Worm (Caenorhabditis elegans) whole organism, young adult: ENCODE measurements around the gene acc-1.
"Not testable (repeated sequence)": the region's sequence is repeated elsewhere in the genome, so short reads cannot be mapped to it uniquely, and the experiment has no call there.

Source experiments
- B0019.2 ChIP-seq: fragments of 200-800 bp; sonication (Bioruptor generic); conservative IDR thresholded peaks from 2 replicates; pipeline ENCODE4 v1.3.6; 2022; ENCODE audit warnings: missing genetic modification reagents, missing genetic modification characterization, missing compliant biosample characterization
- F10E7.11 ChIP-seq: sonication (generic microtip); optimal IDR thresholded peaks from 2 replicates; lab custom pipeline; 2017; ENCODE audit warnings: mild to moderate bottlenecking, missing genetic modification characterization, moderate library complexity, missing compliant biosample characterization
- F22D6.2 ChIP-seq: sonication (generic microtip); optimal IDR thresholded peaks from 2 replicates; lab custom pipeline; 2016; ENCODE audit warnings: mild to moderate bottlenecking, missing genetic modification characterization, missing compliant biosample characterization
- F23B12.7 ChIP-seq: sonication (generic microtip); optimal IDR thresholded peaks from 2 replicates; lab custom pipeline; 2017; ENCODE audit warnings: missing genetic modification characterization, mild to moderate bottlenecking, missing compliant biosample characterization, antibody characterized with exemption, moderate library complexity; ENCODE audit not compliant: insufficient read depth
- F37B4.10 ChIP-seq: fragments of 200-800 bp; sonication (Bioruptor generic); IDR thresholded peaks from 2 replicates; pipeline ENCODE4 v1.3.6; 2022; ENCODE audit warnings: missing genetic modification characterization, missing compliant biosample characterization
- T07F8.4 ChIP-seq: sonication (generic microtip); optimal IDR thresholded peaks from 2 replicates; lab custom pipeline; 2016; ENCODE audit warnings: mild to moderate bottlenecking, missing genetic modification characterization, moderate library complexity, missing compliant biosample characterization
- akir-1 ChIP-seq: fragments of 200-800 bp; sonication (Bioruptor generic); optimal IDR thresholded peaks from 2 replicates; lab custom pipeline; 2018; ENCODE audit warnings: mild to moderate bottlenecking, missing genetic modification characterization, moderate library complexity, missing compliant biosample characterization
- athp-1 ChIP-seq: sonication (generic microtip); optimal IDR thresholded peaks from 2 replicates; lab custom pipeline; 2017; ENCODE audit warnings: mild to moderate bottlenecking, missing genetic modification characterization, missing compliant biosample characterization
- bed-1 ChIP-seq: fragments of 200-800 bp; sonication (Bioruptor generic); IDR thresholded peaks from 2 replicates; pipeline ENCODE4 v1.3.6; 2022; ENCODE audit warnings: missing genetic modification reagents, missing genetic modification characterization, missing compliant biosample characterization
- ccch-3 ChIP-seq: fragments of 200-800 bp; sonication (Bioruptor generic); optimal IDR thresholded peaks from 2 replicates; lab custom pipeline; 2018; ENCODE audit warnings: mild to moderate bottlenecking, missing genetic modification characterization, missing compliant biosample characterization
- ceh-91 ChIP-seq: fragments of 200-800 bp; sonication (Bioruptor generic); IDR thresholded peaks from 2 replicates; pipeline ENCODE4 v1.3.6; 2022; ENCODE audit warnings: missing genetic modification reagents, missing genetic modification characterization, missing compliant biosample characterization
- chd-7 ChIP-seq: sonication (generic microtip); optimal IDR thresholded peaks from 2 replicates; lab custom pipeline; 2016; ENCODE audit warnings: mild to moderate bottlenecking, missing genetic modification characterization, moderate library complexity, missing compliant biosample characterization
- dox-1 ChIP-seq: fragments of 200-800 bp; sonication (Bioruptor generic); IDR thresholded peaks from 2 replicates; pipeline ENCODE4 v1.3.6; 2022; ENCODE audit warnings: missing genetic modification reagents, missing genetic modification characterization, missing compliant biosample characterization
- efl-1 ChIP-seq: fragments of 150-350 bp; optimal IDR thresholded peaks from 2 replicates; lab custom pipeline; 2014; ENCODE audit warnings: missing biosample characterization, missing genetic modification reagents, missing genetic modification characterization
- egl-44 ChIP-seq: fragments of 200-800 bp; sonication (Bioruptor generic); IDR thresholded peaks from 2 replicates; pipeline ENCODE4 v1.3.6; 2022; ENCODE audit warnings: missing genetic modification reagents, missing genetic modification characterization, missing compliant biosample characterization
- ekl-4 ChIP-seq: fragments of 200-800 bp; sonication (Bioruptor generic); IDR thresholded peaks from 2 replicates; pipeline ENCODE4 v1.3.6; 2022; ENCODE audit warnings: missing genetic modification reagents, missing genetic modification characterization, missing compliant biosample characterization
- him-1 ChIP-seq: sonication (generic microtip); optimal IDR thresholded peaks from 2 replicates; lab custom pipeline; 2016; ENCODE audit warnings: missing genotype, missing genetic modification reagents, missing genetic modification characterization, missing compliant biosample characterization
- hlh-12 ChIP-seq: sonication (generic microtip); optimal IDR thresholded peaks from 2 replicates; lab custom pipeline; 2016; ENCODE audit warnings: missing genetic modification characterization, missing compliant biosample characterization
- hlh-26 ChIP-seq: fragments of 200-800 bp; sonication (Bioruptor generic); conservative IDR thresholded peaks from 2 replicates; pipeline ENCODE4 v1.3.6; 2022; ENCODE audit warnings: missing genetic modification reagents, missing genetic modification characterization, missing compliant biosample characterization
- hmg-20 ChIP-seq: fragments of 200-800 bp; sonication (Bioruptor generic); IDR thresholded peaks from 2 replicates; pipeline ENCODE4 v1.3.6; 2022; ENCODE audit warnings: missing genetic modification reagents, missing genetic modification characterization, missing compliant biosample characterization
- lag-1 ChIP-seq: fragments of 200-800 bp; sonication (Bioruptor generic); IDR thresholded peaks from 2 replicates; pipeline ENCODE4 v1.3.6; 2022; ENCODE audit warnings: missing genetic modification reagents, missing genetic modification characterization, missing compliant biosample characterization
- let-607 ChIP-seq, 2 experiments: fragments of 200-800 bp in 1 of 2; sonication (Bioruptor generic) in 1 of 2; sonication (generic microtip) in 1 of 2; optimal IDR thresholded peaks; 2 replicates each; lab custom pipeline; 2016 to 2018; ENCODE audit warnings: mild to moderate bottlenecking in 2 of 2, missing compliant biosample characterization in 2 of 2, missing genetic modification characterization in 2 of 2, moderate library complexity in 2 of 2, missing genotype in 1 of 2
- lin-40 ChIP-seq: sonication (generic microtip); optimal IDR thresholded peaks from 2 replicates; lab custom pipeline; 2016; ENCODE audit warnings: missing genetic modification characterization, mild to moderate bottlenecking, missing compliant biosample characterization, missing genotype, missing genetic modification reagents
- lin-54 ChIP-seq: fragments of 200-800 bp; sonication (Bioruptor generic); optimal IDR thresholded peaks from 2 replicates; lab custom pipeline; 2018; ENCODE audit warnings: mild to moderate bottlenecking, missing genetic modification characterization, missing compliant biosample characterization
- lir-1 ChIP-seq: fragments of 200-800 bp; sonication (Bioruptor generic); conservative IDR thresholded peaks from 2 replicates; pipeline ENCODE4 v1.3.6; 2022; ENCODE audit warnings: missing genetic modification reagents, missing genetic modification characterization, missing compliant biosample characterization
- lsl-1 ChIP-seq: fragments of 200-800 bp; sonication (Bioruptor generic); optimal IDR thresholded peaks from 2 replicates; lab custom pipeline; 2018; ENCODE audit warnings: mild to moderate bottlenecking, missing genetic modification characterization, moderate library complexity, missing compliant biosample characterization
- madf-10 ChIP-seq: sonication (generic microtip); optimal IDR thresholded peaks from 2 replicates; lab custom pipeline; 2016; ENCODE audit warnings: mild to moderate bottlenecking, missing genetic modification characterization, missing compliant biosample characterization
- madf-6 ChIP-seq: fragments of 200-800 bp; sonication (Bioruptor generic); IDR thresholded peaks from 2 replicates; pipeline ENCODE4 v1.3.6; 2022; ENCODE audit warnings: missing genetic modification reagents, missing genetic modification characterization, missing compliant biosample characterization
- mcd-1 ChIP-seq: fragments of 200-800 bp; sonication (Bioruptor generic); IDR thresholded peaks from 2 replicates; pipeline ENCODE4 v1.3.6; 2022; ENCODE audit warnings: missing genetic modification reagents, missing genetic modification characterization, missing compliant biosample characterization
- mxl-1 ChIP-seq: sonication (generic microtip); optimal IDR thresholded peaks from 2 replicates; lab custom pipeline; 2016; ENCODE audit warnings: missing genetic modification characterization, missing compliant biosample characterization
- nfya-1 ChIP-seq: sonication (generic microtip); optimal IDR thresholded peaks from 2 replicates; lab custom pipeline; 2017; ENCODE audit warnings: antibody characterized with exemption, missing compliant biosample characterization, missing genetic modification characterization, borderline replicate concordance; ENCODE audit not compliant: insufficient read depth
- nhr-120 ChIP-seq: fragments of 200-800 bp; sonication (Bioruptor generic); IDR thresholded peaks from 2 replicates; pipeline ENCODE4 v1.3.6; 2022; ENCODE audit warnings: missing genetic modification characterization, missing compliant biosample characterization
- nhr-179 ChIP-seq: sonication (generic microtip); optimal IDR thresholded peaks from 2 replicates; lab custom pipeline; 2016; ENCODE audit warnings: mild to moderate bottlenecking, missing genetic modification characterization, missing compliant biosample characterization
- nhr-27 ChIP-seq: fragments of 200-800 bp; sonication (Bioruptor generic); optimal IDR thresholded peaks from 2 replicates; lab custom pipeline; 2018; ENCODE audit warnings: mild to moderate bottlenecking, missing genetic modification characterization, moderate library complexity, missing compliant biosample characterization
- nhr-80 ChIP-seq: sonication (generic microtip); optimal IDR thresholded peaks from 2 replicates; lab custom pipeline; 2016; ENCODE audit warnings: missing genetic modification characterization, missing compliant biosample characterization
- rec-8 ChIP-seq, 2 experiments: sonication (generic microtip); optimal IDR thresholded peaks; 2 replicates each; lab custom pipeline; 2016; ENCODE audit warnings: mild to moderate bottlenecking in 2 of 2, missing genetic modification characterization in 2 of 2, missing genetic modification reagents in 2 of 2, missing genotype in 2 of 2, missing biosample characterization in 1 of 2, missing compliant biosample characterization in 1 of 2, moderate library complexity in 1 of 2
- snpc-1.3 ChIP-seq: sonication (generic microtip); optimal IDR thresholded peaks from 2 replicates; lab custom pipeline; 2017; ENCODE audit warnings: missing genetic modification characterization, mild to moderate bottlenecking, missing compliant biosample characterization, antibody characterized with exemption, moderate library complexity, missing genotype, missing genetic modification reagents; ENCODE audit not compliant: insufficient read depth
- zfh-2 ChIP-seq: fragments of 200-800 bp; sonication (Bioruptor generic); conservative IDR thresholded peaks from 2 replicates; pipeline ENCODE4 v1.3.6; 2022; ENCODE audit warnings: missing genetic modification reagents, missing genetic modification characterization, missing compliant biosample characterization
- ztf-26 ChIP-seq: sonication (generic microtip); optimal IDR thresholded peaks from 2 replicates; lab custom pipeline; 2017; ENCODE audit warnings: missing genetic modification characterization, missing compliant biosample characterization
- ztf-28 ChIP-seq: fragments of 200-800 bp; sonication (Bioruptor generic); IDR thresholded peaks from 2 replicates; pipeline ENCODE4 v1.3.6; 2022; ENCODE audit warnings: missing genetic modification reagents, missing genetic modification characterization, missing compliant biosample characterization
- ztf-3 ChIP-seq: fragments of 200-800 bp; sonication (Bioruptor generic); optimal IDR thresholded peaks from 2 replicates; lab custom pipeline; 2018; ENCODE audit warnings: mild to moderate bottlenecking, missing genetic modification characterization, missing compliant biosample characterization

acc-1 gene

ce11 chrIV:9683433-9683832, 25.6 kb downstream of the acc-1 start, which contains the start of the genes htas-1 and ZK1251.3:
htas-1 (minus strand) TSS chrIV:9683533.
ZK1251.3 (plus strand) TSS chrIV:9683658.
- TF ChIP-seq hlh-26 (no peak), F10E7.11 (tag; lab: Kevin White, UChicago) (no peak), nhr-179 (no peak), madf-10 (tag; lab: Kevin White, UChicago) (no peak), ekl-4 (no peak), egl-44 (GFP tag; lab: Robert Waterston, UW) (no peak), mxl-1 (tag; lab: Kevin White, UChicago) (no peak), F22D6.2 (tag; lab: Kevin White, UChicago) (no peak), ztf-26 (tag; lab: Kevin White, UChicago) (no peak)

ce11 chrIV:9688715-9689114, 30.9 kb downstream of the acc-1 start, which contains the start of gene msp-76:
msp-76 (plus strand) TSS chrIV:9689015.
- TF ChIP-seq lin-40 (tag; lab: Kevin White, UChicago); chd-7 (tag; lab: Kevin White, UChicago); let-607 (tag; optimal IDR thresholded peaks at IDR 0.05; lab: Kevin White, UChicago): not testable (repeated sequence)

- TF ChIP-seq hlh-12 = no peak
- no peak for TF ChIP-seq dox-1
- TF ChIP-seq mcd-1 (GFP tag; lab: Robert Waterston, UW) = no peak
- no peak for TF ChIP-seq F23B12.7 (tag; lab: Kevin White, UChicago)
- no peak for TF ChIP-seq ztf-28 (GFP tag; lab: Robert Waterston, UW)
- no peak for TF ChIP-seq madf-10 (tag; lab: Kevin White, UChicago)
- no peak for TF ChIP-seq snpc-1.3 (tag; lab: Kevin White, UChicago)
- TF ChIP-seq madf-6 = no peak
- TF ChIP-seq nhr-120 = no peak
- TF ChIP-seq T07F8.4 = no peak
- TF ChIP-seq zfh-2 (GFP tag; lab: Robert Waterston, UW) = no peak
- TF ChIP-seq rec-8 (tag; optimal IDR thresholded peaks at IDR 0.05; lab: Kevin White, UChicago) = no peak
- TF ChIP-seq hlh-26 = no peak
- no peak for TF ChIP-seq efl-1
- TF ChIP-seq lin-54 = no peak
- TF ChIP-seq F22D6.2 (tag; lab: Kevin White, UChicago) = no peak
- TF ChIP-seq lsl-1 (GFP tag; lab: Kevin White, UChicago) = no peak
- TF ChIP-seq him-1 (tag; lab: Kevin White, UChicago) = no peak
- TF ChIP-seq nfya-1 (tag; lab: Kevin White, UChicago) = no peak
- TF ChIP-seq nhr-27 = no peak
- TF ChIP-seq, all 124 proteins: peak for 0
Observed at ce11 chrIV:9690644-9691043, 32.8 kb downstream of the acc-1 start, which contains the start of gene sdz-36. sdz-36 (plus strand) TSS chrIV:9690944.

- TF ChIP-seq lir-1 = no peak
- no peak for TF ChIP-seq bed-1
- TF ChIP-seq nhr-80 (tag; lab: Kevin White, UChicago) = no peak
- no peak for TF ChIP-seq athp-1 (tag; lab: Kevin White, UChicago)
- no peak for TF ChIP-seq ekl-4
- no peak for TF ChIP-seq ceh-91 (GFP tag; lab: Robert Waterston, UW)
- TF ChIP-seq lag-1 (GFP tag; lab: Robert Waterston, UW) = no peak
- TF ChIP-seq F37B4.10 (GFP tag; lab: Robert Waterston, UW) = no peak
- no peak for TF ChIP-seq ztf-3 (GFP tag; lab: Kevin White, UChicago)
- no peak for TF ChIP-seq mxl-1 (tag; lab: Kevin White, UChicago)
- no peak for TF ChIP-seq hmg-20 (GFP tag; lab: Robert Waterston, UW)
- no peak for TF ChIP-seq zfh-2 (GFP tag; lab: Robert Waterston, UW)
- TF ChIP-seq ccch-3 (GFP tag; lab: Kevin White, UChicago) = no peak
- TF ChIP-seq akir-1 (GFP tag; lab: Kevin White, UChicago) = no peak
- no peak for TF ChIP-seq B0019.2
Observed at ce11 chrIV:9692874-9693273, 35.0 kb downstream of the acc-1 start, which contains the start of gene twk-9. twk-9 (plus strand) TSS chrIV:9693174.
